Worm (Caenorhabditis elegans) whole organism, L4/young adult: ENCODE results near the gene K08C7.6.

Experiments used
- dao-5 ChIP-seq: sonication (generic microtip); optimal IDR thresholded peaks from 2 replicates; lab custom pipeline; 2016; ENCODE audit warnings: missing genotype, missing genetic modification characterization, moderate library complexity, missing compliant biosample characterization
- him-1 ChIP-seq: sonication (generic microtip); optimal IDR thresholded peaks from 2 replicates; lab custom pipeline; 2016; ENCODE audit warnings: missing genotype, missing genetic modification reagents, missing genetic modification characterization, missing compliant biosample characterization

ce11 chrIV:10699000-10699399 is 13.3 kb upstream of the K08C7.6 start:
- TF ChIP-seq dao-5 (tag; lab: Kevin White, UChicago) (no peak), him-1 (no peak)
